Worm (Caenorhabditis elegans): ENCODE results near the gene clec-252.

ce11 chrV:18711362-18711761 is 37.3 kb downstream of the clec-252 start:
- no peak for TF ChIP-seq lsy-2 (tag; optimal IDR thresholded peaks at IDR 0.05)
- no peak for TF ChIP-seq ceh-20 (GFP tag; IDR thresholded peaks at IDR 0.05)
- TF ChIP-seq hmg-1.1 (GFP tag; IDR thresholded peaks at IDR 0.05): no peak
- no peak for TF ChIP-seq hif-1 (tag; optimal IDR thresholded peaks at IDR 0.05)
- TF ChIP-seq egl-27 (tag; optimal IDR thresholded peaks at IDR 0.05): no peak
- TF ChIP-seq nhr-237 (tag; optimal IDR thresholded peaks at IDR 0.05): no peak
- no peak for TF ChIP-seq nhr-76 (tag; optimal IDR thresholded peaks at IDR 0.05)
- TF ChIP-seq daf-12 (tag; optimal IDR thresholded peaks at IDR 0.05): no peak
- TF ChIP-seq skn-1 (tag; optimal IDR thresholded peaks at IDR 0.05): no peak
- TF ChIP-seq lin-13 (GFP tag; optimal IDR thresholded peaks at IDR 0.05): no peak
- no peak for TF ChIP-seq lin-39 (tag; optimal IDR thresholded peaks at IDR 0.05)
- TF ChIP-seq dve-1 (tag; optimal IDR thresholded peaks at IDR 0.05; ENCODE audit: insufficient read depth): no peak
- no peak for TF ChIP-seq gei-8 (GFP tag; optimal IDR thresholded peaks at IDR 0.05)
- TF ChIP-seq Y48G9A.11 (GFP tag; IDR thresholded peaks at IDR 0.05): no peak
